Fruit fly (Drosophila melanogaster) whole organism, embryonic: ENCODE data around the gene CG6766.

Experiments
- Abd-B ChIP-seq: fragments of 200-800 bp; sonication (Bioruptor generic); optimal IDR thresholded peaks from 2 replicates; lab custom pipeline; 2018; ENCODE audit warnings: missing biosample characterization, mild to moderate bottlenecking, missing genetic modification characterization, moderate library complexity
- CG43689 ChIP-seq: fragments of 200-800 bp; sonication (Bioruptor generic); IDR thresholded peaks from 2 replicates; pipeline ENCODE4 v1.3.6; 2022; ENCODE audit warnings: missing biosample characterization, missing genetic modification characterization
- bigmax ChIP-seq: fragments of 200-800 bp; sonication (Bioruptor generic); optimal IDR thresholded peaks from 2 replicates; lab custom pipeline; 2018; ENCODE audit warnings: missing biosample characterization, mild to moderate bottlenecking, missing genetic modification characterization
- wek ChIP-seq: fragments of 200-800 bp; sonication (Bioruptor generic); optimal IDR thresholded peaks from 3 replicates; lab custom pipeline; 2018; ENCODE audit warnings: missing biosample characterization, mild to moderate bottlenecking, missing genetic modification characterization, moderate library complexity

dm6 chr2L:12011682-12012655 is 28.5 kb downstream of the CG6766 start:
- TF ChIP-seq Abd-B (GFP tag; lab: Kevin White, UChicago) (peak; percentile 56), CG43689 (GFP tag; lab: Robert Waterston, UW) (no peak), bigmax (GFP tag; lab: Kevin White, UChicago) (peak; percentile 56), wek (peak; percentile 69)
